Fruit fly (Drosophila melanogaster) whole organism, embryonic: ENCODE results near the gene Glys.

Experiments used
- Antp ChIP-seq: fragments of 200-800 bp; sonication (Bioruptor generic); optimal IDR thresholded peaks from 3 replicates; lab custom pipeline; 2016; ENCODE audit warnings: missing biosample characterization, missing genetic modification characterization
- Atf-2 ChIP-seq: fragments of 200-800 bp; sonication (Bioruptor generic); optimal IDR thresholded peaks from 2 replicates; lab custom pipeline; 2016; ENCODE audit warnings: missing biosample characterization, missing genetic modification characterization
- BtbVII ChIP-seq: fragments of 200-800 bp; sonication (Bioruptor generic); optimal IDR thresholded peaks from 3 replicates; lab custom pipeline; 2017; ENCODE audit warnings: missing biosample characterization, mild to moderate bottlenecking, missing genetic modification characterization
- C15 ChIP-seq: fragments of 200-800 bp; sonication (Bioruptor generic); IDR thresholded peaks from 3 replicates; pipeline ENCODE4 v1.3.6; 2022; ENCODE audit warnings: missing biosample characterization, missing genetic modification characterization
- CG10274 ChIP-seq: fragments of 200-800 bp; sonication (Bioruptor generic); optimal IDR thresholded peaks from 3 replicates; lab custom pipeline; 2017; ENCODE audit warnings: missing biosample characterization, mild to moderate bottlenecking, missing genetic modification characterization
- CG10462 ChIP-seq: fragments of 200-800 bp; sonication (Bioruptor generic); optimal IDR thresholded peaks from 2 replicates; lab custom pipeline; 2016; ENCODE audit warnings: missing biosample characterization, missing genetic modification characterization
- CG11085 ChIP-seq: fragments of 200-800 bp; sonication (Bioruptor generic); IDR thresholded peaks from 2 replicates; pipeline ENCODE4 v1.3.6; 2022; ENCODE audit warnings: missing biosample characterization, missing genetic modification characterization
- CG11247 ChIP-seq: fragments of 200-800 bp; sonication (Bioruptor generic); IDR thresholded peaks from 2 replicates; pipeline ENCODE4 v1.3.6; 2022; ENCODE audit warnings: missing biosample characterization, missing genetic modification characterization
- CG11696 ChIP-seq: fragments of 200-800 bp; sonication (Bioruptor generic); IDR thresholded peaks from 2 replicates; pipeline ENCODE4 v1.3.6; 2022; ENCODE audit warnings: missing biosample characterization, missing genetic modification characterization
- CG14710 ChIP-seq: fragments of 200-800 bp; sonication (Bioruptor generic); optimal IDR thresholded peaks from 3 replicates; lab custom pipeline; 2019; ENCODE audit warnings: missing biosample characterization, mild to moderate bottlenecking, missing genetic modification characterization, moderate library complexity
- CG15011 ChIP-seq: fragments of 200-800 bp; sonication (Bioruptor generic); optimal IDR thresholded peaks from 3 replicates; lab custom pipeline; 2018; ENCODE audit warnings: missing biosample characterization, mild to moderate bottlenecking, missing genetic modification characterization
- CG16815 ChIP-seq: fragments of 200-800 bp; sonication (Bioruptor generic); optimal IDR thresholded peaks from 3 replicates; lab custom pipeline; 2017; ENCODE audit warnings: missing biosample characterization, mild to moderate bottlenecking, missing genetic modification characterization
- CG17612 ChIP-seq: fragments of 200-800 bp; sonication (Bioruptor generic); IDR thresholded peaks from 2 replicates; pipeline ENCODE4 v1.3.6; 2022; ENCODE audit warnings: missing biosample characterization, missing genetic modification characterization
- CG1792 ChIP-seq: fragments of 200-800 bp; sonication (Bioruptor generic); optimal IDR thresholded peaks from 2 replicates; lab custom pipeline; 2016; ENCODE audit warnings: missing biosample characterization, missing genetic modification characterization
- CG18011 ChIP-seq: fragments of 200-800 bp; sonication (Bioruptor generic); optimal IDR thresholded peaks from 2 replicates; lab custom pipeline; 2017; ENCODE audit warnings: missing biosample characterization, missing genetic modification characterization, mild to moderate bottlenecking, moderate library complexity, missing genotype
- CG1832 ChIP-seq: fragments of 200-800 bp; sonication (Bioruptor generic); optimal IDR thresholded peaks from 2 replicates; lab custom pipeline; 2017; ENCODE audit warnings: missing biosample characterization, mild to moderate bottlenecking, missing genetic modification characterization, inconsistent platforms
- CG2875 ChIP-seq: fragments of 200-800 bp; sonication (Bioruptor generic); optimal IDR thresholded peaks from 2 replicates; lab custom pipeline; 2017; ENCODE audit warnings: missing biosample characterization, mild to moderate bottlenecking, missing genetic modification characterization, missing genetic modification reagents
- CG42726 ChIP-seq: fragments of 200-800 bp; sonication (Bioruptor generic); IDR thresholded peaks from 2 replicates; pipeline ENCODE4 v1.3.6; 2022; ENCODE audit warnings: missing biosample characterization, missing genetic modification characterization; ENCODE audit not compliant: partially characterized antibody
- CG4404 ChIP-seq: fragments of 200-800 bp; sonication (Bioruptor generic); IDR thresholded peaks from 2 replicates; pipeline ENCODE4 v1.3.6; 2022; ENCODE audit warnings: missing biosample characterization, missing genetic modification characterization
- CG4854 ChIP-seq: fragments of 200-800 bp; sonication (Bioruptor generic); optimal IDR thresholded peaks from 2 replicates; lab custom pipeline; 2016; ENCODE audit warnings: missing biosample characterization, missing genetic modification characterization, inconsistent platforms
- CG7372 ChIP-seq: fragments of 200-800 bp; sonication (Bioruptor generic); IDR thresholded peaks from 2 replicates; pipeline ENCODE4 v1.3.6; 2022; ENCODE audit warnings: missing biosample characterization, missing genetic modification characterization
- CG8478 ChIP-seq: fragments of >200 bp; optimal IDR thresholded peaks from 2 replicates; lab custom pipeline; 2018
- CG8765 ChIP-seq: fragments of 200-800 bp; sonication (Bioruptor generic); IDR thresholded peaks from 2 replicates; pipeline ENCODE4 v1.3.6; 2022; ENCODE audit warnings: missing biosample characterization, missing genetic modification characterization
- CG9437 ChIP-seq: fragments of 200-800 bp; sonication (Bioruptor generic); optimal IDR thresholded peaks from 2 replicates; lab custom pipeline; 2018; ENCODE audit warnings: missing biosample characterization, mild to moderate bottlenecking, missing genetic modification characterization
- CkIIα-i1 ChIP-seq: fragments of 200-800 bp; sonication (Bioruptor generic); IDR thresholded peaks from 2 replicates; pipeline ENCODE4 v1.3.6; 2022; ENCODE audit warnings: missing biosample characterization, missing genetic modification characterization
- Dbx ChIP-seq: fragments of 200-800 bp; sonication (Bioruptor generic); IDR thresholded peaks from 3 replicates; pipeline ENCODE4 v1.3.6; 2022; ENCODE audit warnings: missing biosample characterization, missing genetic modification characterization
- Dek ChIP-seq: fragments of 200-800 bp; sonication (Bioruptor generic); optimal IDR thresholded peaks from 3 replicates; lab custom pipeline; 2019; ENCODE audit warnings: missing biosample characterization, mild to moderate bottlenecking, missing genetic modification characterization, moderate library complexity
- Dref ChIP-seq: fragments of 200-800 bp; sonication (Bioruptor generic); IDR thresholded peaks from 2 replicates; pipeline ENCODE4 v1.3.6; 2022; ENCODE audit warnings: missing biosample characterization, missing genetic modification characterization
- H15 ChIP-seq: fragments of 200-800 bp; sonication (Bioruptor generic); IDR thresholded peaks from 3 replicates; pipeline ENCODE4 v1.3.6; 2022; ENCODE audit warnings: missing biosample characterization, missing genetic modification characterization
- Kr ChIP-seq: fragments of 200-800 bp; sonication (Bioruptor generic); optimal IDR thresholded peaks from 2 replicates; lab custom pipeline; 2017; ENCODE audit warnings: missing biosample characterization, mild to moderate bottlenecking, missing genetic modification characterization
- Mad ChIP-seq: fragments of 200-800 bp; sonication (Bioruptor generic); optimal IDR thresholded peaks from 2 replicates; lab custom pipeline; 2016; ENCODE audit warnings: missing biosample characterization, missing genetic modification characterization
- PHDP ChIP-seq: fragments of 200-800 bp; sonication (Bioruptor generic); optimal IDR thresholded peaks from 3 replicates; lab custom pipeline; 2018; ENCODE audit warnings: missing biosample characterization, mild to moderate bottlenecking, missing genetic modification characterization, moderate library complexity
- Ravus ChIP-seq: fragments of 200-800 bp; sonication (Bioruptor generic); IDR thresholded peaks from 2 replicates; pipeline ENCODE4 v1.3.6; 2022; ENCODE audit warnings: missing biosample characterization, missing genetic modification characterization
- Spps ChIP-seq: fragments of 200-800 bp; sonication (Bioruptor generic); optimal IDR thresholded peaks from 2 replicates; lab custom pipeline; 2018; ENCODE audit warnings: missing biosample characterization, mild to moderate bottlenecking, missing genetic modification characterization
- Xrp1 ChIP-seq: fragments of 200-800 bp; sonication (Bioruptor generic); IDR thresholded peaks from 2 replicates; pipeline ENCODE4 v1.3.6; 2022; ENCODE audit warnings: missing biosample characterization, missing genetic modification characterization
- YL-1 ChIP-seq: fragments of 200-800 bp; sonication (Bioruptor generic); optimal IDR thresholded peaks from 3 replicates; lab custom pipeline; 2017; ENCODE audit warnings: missing biosample characterization, mild to moderate bottlenecking, missing genetic modification characterization
- ac ChIP-seq: fragments of 200-800 bp; sonication (Bioruptor generic); optimal IDR thresholded peaks from 3 replicates; lab custom pipeline; 2017; ENCODE audit warnings: missing biosample characterization, mild to moderate bottlenecking, missing genetic modification characterization
- bbx ChIP-seq: fragments of 200-800 bp; sonication (Bioruptor generic); IDR thresholded peaks from 2 replicates; pipeline ENCODE4 v1.3.6; 2022; ENCODE audit warnings: missing biosample characterization, missing genetic modification characterization; ENCODE audit not compliant: partially characterized antibody
- croc ChIP-seq: fragments of 200-800 bp; sonication (Bioruptor generic); conservative IDR thresholded peaks from 3 replicates; pipeline ENCODE4 v1.3.6; 2022; ENCODE audit warnings: missing biosample characterization, missing genetic modification characterization
- emc ChIP-seq: fragments of 200-800 bp; sonication (Bioruptor generic); optimal IDR thresholded peaks from 2 replicates; lab custom pipeline; 2016; ENCODE audit warnings: missing biosample characterization, missing genetic modification characterization
- ham ChIP-seq: fragments of 200-800 bp; sonication (Bioruptor generic); IDR thresholded peaks from 2 replicates; pipeline ENCODE4 v1.3.6; 2022; ENCODE audit warnings: missing biosample characterization, missing genetic modification characterization
- insv ChIP-seq, 2 experiments: fragments of 200-800 bp; sonication (Bioruptor generic); optimal IDR thresholded peaks; 3 replicates each; lab custom pipeline; 2016 to 2018; ENCODE audit warnings: missing biosample characterization in 2 of 2, missing genetic modification characterization in 2 of 2
- lab ChIP-seq: fragments of 200-800 bp; sonication (Bioruptor generic); optimal IDR thresholded peaks from 3 replicates; lab custom pipeline; 2017; ENCODE audit warnings: missing biosample characterization, missing genetic modification characterization, mild to moderate bottlenecking, moderate library complexity, missing genetic modification reagents
- lov ChIP-seq, 2 experiments: fragments of 200-800 bp in 1 of 2; fragments of >200 bp in 1 of 2; sonication (Bioruptor generic) in 1 of 2; IDR thresholded peaks in 1 of 2; optimal IDR thresholded peaks in 1 of 2; 2 replicates in 1 of 2; 3 replicates in 1 of 2; pipeline versions ENCODE4 v1.3.6 to Lab custom; 2017 to 2022; ENCODE audit warnings: missing biosample characterization in 1 of 2, missing genetic modification characterization in 1 of 2
- nerfin-2 ChIP-seq: fragments of 200-800 bp; sonication (Bioruptor generic); IDR thresholded peaks from 2 replicates; pipeline ENCODE4 v1.3.6; 2022; ENCODE audit warnings: missing biosample characterization, missing genetic modification characterization; ENCODE audit not compliant: partially characterized antibody
- pb ChIP-seq: fragments of 200-800 bp; sonication (Bioruptor generic); optimal IDR thresholded peaks from 3 replicates; lab custom pipeline; 2016; ENCODE audit warnings: missing biosample characterization, missing genetic modification characterization
- pnt ChIP-seq: fragments of 200-800 bp; sonication (Bioruptor generic); optimal IDR thresholded peaks from 3 replicates; lab custom pipeline; 2016; ENCODE audit warnings: missing biosample characterization, missing genetic modification characterization
- ranshi ChIP-seq: fragments of 200-800 bp; sonication (Bioruptor generic); IDR thresholded peaks from 2 replicates; pipeline ENCODE4 v1.3.6; 2022; ENCODE audit warnings: missing biosample characterization, missing genetic modification characterization
- shn ChIP-seq: fragments of 200-800 bp; sonication (Bioruptor generic); optimal IDR thresholded peaks from 3 replicates; lab custom pipeline; 2016; ENCODE audit warnings: missing biosample characterization, missing genetic modification characterization
- tll ChIP-seq, 2 experiments: fragments of 200-800 bp in 1 of 2; fragments of >200 bp in 1 of 2; sonication (Bioruptor generic) in 1 of 2; optimal IDR thresholded peaks; 2 replicates each; lab custom pipeline; 2017 to 2019; ENCODE audit warnings: missing biosample characterization in 2 of 2, missing genetic modification characterization in 2 of 2, mild to moderate bottlenecking in 1 of 2, moderate library complexity in 1 of 2
- vfl ChIP-seq: fragments of 200-800 bp; sonication (Bioruptor generic); optimal IDR thresholded peaks from 2 replicates; lab custom pipeline; 2016; ENCODE audit warnings: missing biosample characterization, missing genetic modification characterization

Glys gene

dm6 chr3R:15139010-15139815 lies 8.1 kb downstream of the Glys start (continued):
- TF ChIP-seq CG15011 (GFP tag; lab: Kevin White, UChicago) (no peak), shn (GFP tag; lab: Kevin White, UChicago) (peak; percentile 31), nerfin-2 (no peak), Mad (no peak), Kr (GFP tag; lab: Kevin White, UChicago) (no peak), CG1832 (GFP tag; lab: Kevin White, UChicago) (no peak), CG9437 (peak; percentile 59), CG11696 (GFP tag; lab: Robert Waterston, UW) (peak; percentile 39), ac (GFP tag; lab: Kevin White, UChicago) (no peak), CG1792 (GFP tag; lab: Kevin White, UChicago) (no peak), CG4854 (GFP tag; lab: Kevin White, UChicago) (no peak), CG4404 (GFP tag; lab: Robert Waterston, UW) (no peak), pb (no peak), pnt (GFP tag; lab: Kevin White, UChicago) (no peak), bbx (GFP tag; lab: Robert Waterston, UW) (no peak), CG7372 (GFP tag; lab: Robert Waterston, UW) (no peak), YL-1 (GFP tag; lab: Kevin White, UChicago) (no peak), Xrp1 (GFP tag; lab: Robert Waterston, UW) (no peak), Atf-2 (peak; percentile 24), C15 (GFP tag; lab: Robert Waterston, UW) (no peak), lab (GFP tag; lab: Kevin White, UChicago) (no peak), CG11247 (no peak), Ravus (no peak), vfl (GFP tag; lab: Kevin White, UChicago) (no peak), Dek (tag; lab: Kevin White, UChicago) (peak; percentile 9), CG14710 (tag; lab: Kevin White, UChicago) (no peak), CG10462 (GFP tag; lab: Kevin White, UChicago) (no peak), ranshi (GFP tag; lab: Robert Waterston, UW) (no peak), CG18011 (GFP tag; lab: Kevin White, UChicago) (no peak), Dref (GFP tag; lab: Robert Waterston, UW) (no peak), CG17612 (GFP tag; lab: Robert Waterston, UW) (no peak), CG42726 (no peak), Dbx (GFP tag; lab: Robert Waterston, UW) (no peak), CG10274 (GFP tag; lab: Kevin White, UChicago) (no peak), insv (GFP tag; optimal IDR thresholded peaks at IDR 0.05; lab: Kevin White, UChicago) (no peak), croc (GFP tag; lab: Robert Waterston, UW) (no peak)

dm6 chr3R:15138251-15138650 lies 9.1 kb downstream of the Glys start:
- no peak for TF ChIP-seq CG11085 (GFP tag; lab: Robert Waterston, UW)
- 0 out of 2 replicates have a peak, but pooled peaks have one; percentile 45 for TF ChIP-seq CG8765 (GFP tag; lab: Robert Waterston, UW)
- TF ChIP-seq Dref (GFP tag; lab: Robert Waterston, UW): no peak
- no peak for TF ChIP-seq lov (optimal IDR thresholded peaks at IDR 0.05; lab: Kevin White, UChicago)
- peak; percentile 64; the same call in 1 of the 3 replicates for TF ChIP-seq lov (GFP tag; IDR thresholded peaks at IDR 0.05; lab: Robert Waterston, UW)
- no peak for TF ChIP-seq CG16815 (GFP tag; lab: Kevin White, UChicago)
- TF ChIP-seq Antp: no peak
- no peak for TF ChIP-seq BtbVII (GFP tag; lab: Kevin White, UChicago)
- no peak for TF ChIP-seq emc
- TF ChIP-seq PHDP: no peak
- TF ChIP-seq H15: no peak
- TF ChIP-seq tll (GFP tag; optimal IDR thresholded peaks at IDR 0.05; lab: Kevin White, UChicago): no peak
- TF ChIP-seq CkIIα-i1: no peak
- no peak for TF ChIP-seq CG2875 (GFP tag; lab: Kevin White, UChicago)
- TF ChIP-seq CG8478 (lab: Kevin White, UChicago): peak; percentile 3
- 0 out of 2 replicates have a peak, but pooled peaks have one; percentile 53 for TF ChIP-seq ham (GFP tag; lab: Robert Waterston, UW)
- TF ChIP-seq Spps: no peak
- TF ChIP-seq CG4404 (GFP tag; lab: Robert Waterston, UW): 0 out of 2 replicates have a peak, but pooled peaks have one; percentile 23
